Worm (Caenorhabditis elegans): ENCODE data around the gene nspd-5.

The nspd-5 gene

DNA sequence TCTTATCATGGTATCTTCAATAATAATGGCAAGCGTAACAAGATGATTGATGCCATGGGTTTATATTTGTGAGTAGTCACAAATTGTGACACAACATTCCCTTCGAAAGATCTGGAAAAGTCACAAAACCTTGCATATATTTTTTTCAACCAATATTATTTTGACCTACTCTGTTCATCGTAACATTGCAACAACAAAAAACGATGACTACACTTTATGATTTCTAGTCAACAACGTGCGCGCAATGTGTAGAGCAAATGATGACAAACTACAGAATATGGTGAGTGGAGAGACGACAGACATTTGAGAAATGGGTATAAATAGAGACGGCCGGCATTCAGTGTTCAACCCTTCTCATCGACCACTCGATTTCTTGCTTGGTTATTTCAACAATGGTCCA is 21.6 kb upstream of the nspd-5 start, which contains the start of gene gst-7 (continued):
- no peak for TF ChIP-seq nhr-179 (tag; optimal IDR thresholded peaks at IDR 0.05)
- no peak for TF ChIP-seq ceh-91 (GFP tag; IDR thresholded peaks at IDR 0.05)
- TF ChIP-seq F23B12.7 (tag; optimal IDR thresholded peaks at IDR 0.05; ENCODE audit: insufficient read depth), result no peak
- TF ChIP-seq sdz-38 (tag; optimal IDR thresholded peaks at IDR 0.05), result no peak
- TF ChIP-seq hsf-1 (GFP tag; IDR thresholded peaks at IDR 0.05), result peak; percentile 44; the same call in 1 of the 2 replicates
- no peak for TF ChIP-seq K12H6.12 (tag; optimal IDR thresholded peaks at IDR 0.05)
- TF ChIP-seq lag-1 (GFP tag; IDR thresholded peaks at IDR 0.05), result no peak
- no peak for TF ChIP-seq madf-3 (GFP tag; IDR thresholded peaks at IDR 0.05)
- no peak for TF ChIP-seq chd-7 (tag; optimal IDR thresholded peaks at IDR 0.05)
- TF ChIP-seq T07F8.4 (tag; optimal IDR thresholded peaks at IDR 0.05), result no peak

- TF ChIP-seq nhr-80 (tag; optimal IDR thresholded peaks at IDR 0.05) (peak; percentile 29), attf-6 (GFP tag; IDR thresholded peaks at IDR 0.05) (no peak), nhr-90 (tag; optimal IDR thresholded peaks at IDR 0.05) (no peak)
Observed at ce11 chrII:4879629-4880028, 19.5 kb upstream of the nspd-5 start, which contains the start of gene gst-6. Gene gst-6, plus strand, starts transcription at chrII:4879891.

DNA sequence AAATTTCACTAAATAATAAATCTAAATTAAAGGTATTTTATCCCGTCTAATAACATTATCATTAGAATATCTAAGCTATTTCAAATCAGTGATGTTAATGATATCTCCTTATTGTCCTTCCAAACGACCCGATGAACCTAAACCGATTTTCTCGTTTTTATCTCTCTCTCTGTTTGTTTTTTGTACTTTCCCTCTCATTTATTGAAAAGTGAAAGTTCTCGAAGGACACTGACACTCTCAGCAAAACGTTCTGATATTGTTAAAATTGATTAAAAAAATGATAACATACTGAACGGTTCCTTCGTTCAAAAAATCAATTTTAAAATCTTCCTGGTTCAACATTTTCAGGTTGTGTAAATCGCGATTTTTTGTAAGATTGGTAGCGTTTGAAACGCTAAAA is 15.9 kb upstream of the nspd-5 start, which contains the start of gene F11G11.13:
Gene F11G11.13, minus strand, starts transcription at position 89 of the 400 bp plus-strand sequence.
- TF ChIP-seq lin-40 (tag; optimal IDR thresholded peaks at IDR 0.05) (peak; percentile 16), madf-6 (GFP tag; IDR thresholded peaks at IDR 0.05) (no peak)

ce11 chrII:4874335-4874861 is 14.2 kb upstream of the nspd-5 start, which contains the start of gene F11G11.15:
Gene F11G11.15, plus strand, starts transcription at chrII:4874845.
- TF ChIP-seq ztf-26 (tag; optimal IDR thresholded peaks at IDR 0.05), result peak; percentile 39
- TF ChIP-seq bed-2 (GFP tag; IDR thresholded peaks at IDR 0.05), result no peak

DNA sequence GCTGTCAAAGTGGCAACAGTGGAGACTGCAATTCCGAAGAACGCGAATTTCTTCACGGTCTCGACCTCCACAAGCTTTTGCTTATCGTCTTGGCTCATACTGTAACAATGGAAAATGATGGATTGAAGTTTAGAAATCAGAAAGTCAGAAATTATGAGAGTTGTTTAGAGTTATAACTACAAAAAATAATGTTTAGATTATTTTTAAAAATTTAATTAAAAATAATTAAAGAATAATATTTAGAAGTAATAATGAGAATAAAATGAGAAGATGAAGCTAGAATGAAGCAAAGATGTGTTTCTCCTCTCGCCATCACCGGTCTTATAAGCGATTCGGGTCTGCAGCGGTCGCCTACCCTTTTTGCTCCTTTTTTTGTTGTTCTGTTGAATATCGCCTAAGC is 12.9 kb upstream of the nspd-5 start, which contains the start of gene col-73:
Gene col-73, minus strand, starts transcription at position 101 of the 400 bp plus-strand sequence.
- no peak for TF ChIP-seq hlh-12 (tag; optimal IDR thresholded peaks at IDR 0.05)
- no peak for TF ChIP-seq somi-1 (GFP tag; optimal IDR thresholded peaks at IDR 0.05)
- TF ChIP-seq Y67H2A.10 (GFP tag; conservative IDR thresholded peaks at IDR 0.05), result no peak
- TF ChIP-seq lin-35 (GFP tag; optimal IDR thresholded peaks at IDR 0.05), result no peak
- no peak for TF ChIP-seq ztf-6 (GFP tag; IDR thresholded peaks at IDR 0.05)

- TF ChIP-seq zfh-2 (GFP tag; conservative IDR thresholded peaks at IDR 0.05) (peak; percentile 86), lin-26 (GFP tag; IDR thresholded peaks at IDR 0.05) (peak; percentile 37; the same call in 1 of the 2 replicates), egrh-3 (GFP tag; IDR thresholded peaks at IDR 0.05) (peak; percentile 92), ztf-25 (GFP tag; IDR thresholded peaks at IDR 0.05) (0 out of 2 replicates have a peak, but pooled peaks have one; percentile 52)
Observed at ce11 chrII:4872359-4872758, 12.2 kb upstream of the nspd-5 start.

- no peak for TF ChIP-seq efl-1 (GFP tag; optimal IDR thresholded peaks at IDR 0.05)
- TF ChIP-seq egl-18 (GFP tag; IDR thresholded peaks at IDR 0.05), result no peak
- no peak for TF ChIP-seq ceh-100 (GFP tag; IDR thresholded peaks at IDR 0.05)
- no peak for TF ChIP-seq die-1 (tag; optimal IDR thresholded peaks at IDR 0.05)
- TF ChIP-seq bed-2 (GFP tag; IDR thresholded peaks at IDR 0.05), result no peak
- no peak for TF ChIP-seq ztf-3 (GFP tag; optimal IDR thresholded peaks at IDR 0.05)
- TF ChIP-seq T26A5.8 (tag; optimal IDR thresholded peaks at IDR 0.05), result no peak
- TF ChIP-seq F33H1.4 (GFP tag; IDR thresholded peaks at IDR 0.05), result no peak
- no peak for TF ChIP-seq K12H6.12 (tag; optimal IDR thresholded peaks at IDR 0.05)
- no peak for TF ChIP-seq Y53G8AR.9 (GFP tag; conservative IDR thresholded peaks at IDR 0.05)
- TF ChIP-seq ama-1 (optimal IDR thresholded peaks at IDR 0.05), result no peak
- TF ChIP-seq ama-1 (GFP tag; optimal IDR thresholded peaks at IDR 0.05), result no peak
- TF ChIP-seq ceh-58 (GFP tag; IDR thresholded peaks at IDR 0.05), result no peak
- no peak for TF ChIP-seq aptf-3 (GFP tag; IDR thresholded peaks at IDR 0.05)
- no peak for TF ChIP-seq F49E8.2 (tag; optimal IDR thresholded peaks at IDR 0.05; ENCODE audit: insufficient read depth)
- no peak for TF ChIP-seq egl-44 (GFP tag; IDR thresholded peaks at IDR 0.05)
Observed at ce11 chrII:4871834-4872233, 11.7 kb upstream of the nspd-5 start.
